Worm (Caenorhabditis elegans) whole organism, L4 larva: ENCODE data around the gene pei-2.

Experiments used
- D1046.2 ChIP-seq: fragments of 200-800 bp; sonication (Bioruptor generic); IDR thresholded peaks from 2 replicates; pipeline ENCODE4 v1.3.6; 2022; ENCODE audit warnings: missing genetic modification characterization, missing compliant biosample characterization
- F37D6.2 ChIP-seq: sonication (generic microtip); optimal IDR thresholded peaks from 2 replicates; lab custom pipeline; 2016; ENCODE audit warnings: mild to moderate bottlenecking, missing genetic modification characterization, missing compliant biosample characterization
- R02D3.7 ChIP-seq: fragments of 150-350 bp; sonication (generic microtip); optimal IDR thresholded peaks from 3 replicates; lab custom pipeline; 2014; ENCODE audit warnings: missing biosample characterization, missing genetic modification characterization
- T20F7.1 ChIP-seq: fragments of 200-800 bp; sonication (Bioruptor generic); optimal IDR thresholded peaks from 2 replicates; lab custom pipeline; 2018; ENCODE audit warnings: mild to moderate bottlenecking, missing genetic modification characterization, missing compliant biosample characterization
- T26A8.4 ChIP-seq: fragments of 200-800 bp; sonication (Bioruptor generic); IDR thresholded peaks from 2 replicates; pipeline ENCODE4 v1.3.6; 2022; ENCODE audit warnings: missing genetic modification characterization, missing compliant biosample characterization
- Y48G9A.11 ChIP-seq: fragments of 200-800 bp; sonication (Bioruptor generic); IDR thresholded peaks from 2 replicates; pipeline ENCODE4 v1.3.6; 2022; ENCODE audit warnings: missing genetic modification reagents, missing genetic modification characterization, missing compliant biosample characterization
- Y5F2A.4 ChIP-seq: fragments of 200-800 bp; sonication (Bioruptor generic); optimal IDR thresholded peaks from 2 replicates; lab custom pipeline; 2018; ENCODE audit warnings: mild to moderate bottlenecking, missing genetic modification characterization, missing compliant biosample characterization
- ZK546.5 ChIP-seq, 2 experiments: sonication (generic microtip); optimal IDR thresholded peaks; 2 replicates each; lab custom pipeline; 2017; ENCODE audit warnings: missing biosample characterization in 2 of 2, missing genetic modification characterization in 2 of 2
- aha-1 ChIP-seq: fragments of 150-350 bp; peaks from one replicate; lab custom pipeline; 2014; ENCODE audit warnings: missing biosample characterization, missing genetic modification characterization
- arid-1 ChIP-seq: fragments of 200-800 bp; sonication (Bioruptor generic); conservative IDR thresholded peaks from 2 replicates; pipeline ENCODE4 v1.3.6; 2022; ENCODE audit warnings: missing genetic modification reagents, missing genetic modification characterization, missing compliant biosample characterization
- attf-4 ChIP-seq: sonication (generic microtip); optimal IDR thresholded peaks from 3 replicates; lab custom pipeline; 2017; ENCODE audit warnings: missing biosample characterization, missing genetic modification characterization
- ceh-20 ChIP-seq: fragments of 200-800 bp; sonication (Bioruptor generic); IDR thresholded peaks from 2 replicates; pipeline ENCODE4 v1.3.6; 2022; ENCODE audit warnings: missing genetic modification reagents, missing genetic modification characterization, missing compliant biosample characterization
- ceh-28 ChIP-seq: fragments of 150-350 bp; optimal IDR thresholded peaks from 2 replicates; lab custom pipeline; 2014; ENCODE audit warnings: missing biosample characterization, missing genetic modification reagents, missing genetic modification characterization
- ceh-44 ChIP-seq: fragments of 200-800 bp; sonication (Bioruptor generic); IDR thresholded peaks from 2 replicates; pipeline ENCODE4 v1.3.6; 2022; ENCODE audit warnings: missing genetic modification reagents, missing genetic modification characterization, missing compliant biosample characterization
- ceh-62 ChIP-seq: sonication (generic microtip); optimal IDR thresholded peaks from 2 replicates; lab custom pipeline; 2017; ENCODE audit warnings: missing biosample characterization, missing genetic modification characterization
- ceh-82 ChIP-seq: sonication (generic microtip); optimal IDR thresholded peaks from 2 replicates; lab custom pipeline; 2017; ENCODE audit warnings: missing biosample characterization, missing genetic modification characterization
- cey-2 ChIP-seq: sonication (generic microtip); optimal IDR thresholded peaks from 3 replicates; lab custom pipeline; 2017; ENCODE audit warnings: missing genetic modification characterization, mild to moderate bottlenecking, missing compliant biosample characterization, antibody characterized with exemption, borderline replicate concordance; ENCODE audit not compliant: insufficient read depth
- ctbp-1 ChIP-seq: fragments of 200-800 bp; sonication (Bioruptor generic); IDR thresholded peaks from 2 replicates; pipeline ENCODE4 v1.3.6; 2022; ENCODE audit warnings: missing genetic modification reagents, missing genetic modification characterization, missing compliant biosample characterization
- daf-12 ChIP-seq: fragments of 150-350 bp; optimal IDR thresholded peaks from 2 replicates; lab custom pipeline; 2014; ENCODE audit warnings: missing biosample characterization, missing genetic modification reagents, missing genetic modification characterization
- daf-19 ChIP-seq: fragments of 200-800 bp; sonication (Bioruptor generic); conservative IDR thresholded peaks from 2 replicates; pipeline ENCODE4 v1.3.6; 2022; ENCODE audit warnings: missing genetic modification characterization, missing compliant biosample characterization
- daf-8 ChIP-seq: fragments of 200-800 bp; sonication (Bioruptor generic); IDR thresholded peaks from 2 replicates; pipeline ENCODE4 v1.3.6; 2022; ENCODE audit warnings: missing genetic modification characterization, missing compliant biosample characterization
- dmd-6 ChIP-seq: fragments of 200-800 bp; sonication (Bioruptor generic); IDR thresholded peaks from 2 replicates; pipeline ENCODE4 v1.3.6; 2022; ENCODE audit warnings: missing genetic modification reagents, missing genetic modification characterization, missing compliant biosample characterization
- dpl-1 ChIP-seq: fragments of 150-350 bp; optimal IDR thresholded peaks from 2 replicates; lab custom pipeline; 2014; ENCODE audit warnings: missing biosample characterization, missing genetic modification reagents, missing genetic modification characterization
- duxl-1 ChIP-seq: sonication (generic microtip); optimal IDR thresholded peaks from 2 replicates; lab custom pipeline; 2016; ENCODE audit warnings: mild to moderate bottlenecking, missing genetic modification characterization, moderate library complexity, missing compliant biosample characterization; ENCODE audit not compliant: poor library complexity
- fkh-10 ChIP-seq: fragments of 150-350 bp; optimal IDR thresholded peaks from 2 replicates; lab custom pipeline; 2014; ENCODE audit warnings: missing biosample characterization, missing genetic modification reagents, missing genetic modification characterization
- fos-1 ChIP-seq: fragments of 150-350 bp; optimal IDR thresholded peaks from 2 replicates; lab custom pipeline; 2014; ENCODE audit warnings: missing biosample characterization, missing genetic modification characterization
- hlh-11 ChIP-seq: fragments of 200-800 bp; sonication (Bioruptor generic); optimal IDR thresholded peaks from 2 replicates; lab custom pipeline; 2018; ENCODE audit warnings: mild to moderate bottlenecking, missing genetic modification characterization, missing compliant biosample characterization
- hmg-1.1 ChIP-seq: fragments of 200-800 bp; sonication (Bioruptor generic); IDR thresholded peaks from 2 replicates; pipeline ENCODE4 v1.3.6; 2022; ENCODE audit warnings: missing genetic modification reagents, missing genetic modification characterization, missing compliant biosample characterization
- lim-7 ChIP-seq: fragments of 200-800 bp; sonication (Bioruptor generic); IDR thresholded peaks from 2 replicates; pipeline ENCODE4 v1.3.6; 2022; ENCODE audit warnings: missing genetic modification characterization, missing compliant biosample characterization
- lin-1 ChIP-seq: fragments of 200-800 bp; sonication (Bioruptor generic); IDR thresholded peaks from 2 replicates; pipeline ENCODE4 v1.3.6; 2022; ENCODE audit warnings: missing genetic modification reagents, missing genetic modification characterization, missing compliant biosample characterization
- lin-13 ChIP-seq: fragments of 150-350 bp; optimal IDR thresholded peaks from 2 replicates; lab custom pipeline; 2014; ENCODE audit warnings: missing biosample characterization, missing genetic modification reagents, missing genetic modification characterization
- lin-39 ChIP-seq: fragments of 150-350 bp; optimal IDR thresholded peaks from 2 replicates; lab custom pipeline; 2014; ENCODE audit warnings: missing biosample characterization, missing genetic modification reagents, missing genetic modification characterization
- madf-5 ChIP-seq, 2 experiments: fragments of 200-800 bp; sonication (Bioruptor generic); IDR thresholded peaks; 2 replicates each; pipeline ENCODE4 v1.3.6; 2022; ENCODE audit warnings: missing compliant biosample characterization in 2 of 2, missing genetic modification characterization in 2 of 2
- mdl-1 ChIP-seq, 2 experiments: fragments of 150-350 bp in 1 of 2; sonication (generic microtip) in 1 of 2; optimal IDR thresholded peaks; 2 replicates each; lab custom pipeline; 2014 to 2017; ENCODE audit warnings: missing biosample characterization in 2 of 2, missing genetic modification characterization in 2 of 2
- mes-2 ChIP-seq: sonication (generic microtip); optimal IDR thresholded peaks from 2 replicates; lab custom pipeline; 2016; ENCODE audit warnings: missing genotype, mild to moderate bottlenecking, missing genetic modification characterization, missing compliant biosample characterization; ENCODE audit not compliant: poor library complexity, severe bottlenecking
- nhr-10 ChIP-seq: fragments of 150-350 bp; optimal IDR thresholded peaks from 2 replicates; lab custom pipeline; 2014; ENCODE audit warnings: missing biosample characterization, missing genetic modification characterization
- nhr-102 ChIP-seq: sonication (generic microtip); optimal IDR thresholded peaks from 2 replicates; lab custom pipeline; 2016; ENCODE audit warnings: mild to moderate bottlenecking, missing genetic modification characterization, moderate library complexity, missing compliant biosample characterization
- nhr-11 ChIP-seq: fragments of 150-350 bp; optimal IDR thresholded peaks from 2 replicates; lab custom pipeline; 2014; ENCODE audit warnings: missing biosample characterization, missing genetic modification characterization
- nhr-48 ChIP-seq: sonication (generic microtip); optimal IDR thresholded peaks from 2 replicates; lab custom pipeline; 2016; ENCODE audit warnings: mild to moderate bottlenecking, missing genetic modification characterization, missing compliant biosample characterization
- nhr-76 ChIP-seq: fragments of 150-350 bp; optimal IDR thresholded peaks from 2 replicates; lab custom pipeline; 2014; ENCODE audit warnings: missing biosample characterization, missing genetic modification characterization
- pha-4 ChIP-seq, 2 experiments: fragments of 150-350 bp in 1 of 2; fragments of 200-800 bp in 1 of 2; sonication (Bioruptor generic) in 1 of 2; IDR thresholded peaks in 1 of 2; optimal IDR thresholded peaks in 1 of 2; 2 replicates each; pipeline versions ENCODE4 v1.3.6 to Lab custom; 2014 to 2022; ENCODE audit warnings: missing genetic modification characterization in 2 of 2, missing genetic modification reagents in 2 of 2, missing biosample characterization in 1 of 2, missing compliant biosample characterization in 1 of 2
- snpc-1.2 ChIP-seq: fragments of 200-800 bp; sonication (Bioruptor generic); IDR thresholded peaks from 2 replicates; pipeline ENCODE4 v1.3.6; 2022; ENCODE audit warnings: missing genetic modification reagents, missing genetic modification characterization, missing compliant biosample characterization
- snpc-4 ChIP-seq: fragments of 150-350 bp; optimal IDR thresholded peaks from 2 replicates; lab custom pipeline; 2014; ENCODE audit warnings: missing biosample characterization, missing genetic modification characterization
- spr-1 ChIP-seq: sonication (generic microtip); optimal IDR thresholded peaks from 2 replicates; lab custom pipeline; 2016; ENCODE audit warnings: mild to moderate bottlenecking, missing genetic modification characterization, missing compliant biosample characterization
- tag-97 ChIP-seq: fragments of 200-800 bp; sonication (Bioruptor generic); IDR thresholded peaks from 2 replicates; pipeline ENCODE4 v1.3.6; 2022; ENCODE audit warnings: missing genetic modification characterization, missing compliant biosample characterization
- unc-39 ChIP-seq: sonication (generic microtip); optimal IDR thresholded peaks from 2 replicates; lab custom pipeline; 2017; ENCODE audit warnings: missing biosample characterization, missing genetic modification characterization
- unc-62 ChIP-seq, 3 experiments: fragments of 150-350 bp in 1 of 3; sonication (generic microtip); optimal IDR thresholded peaks in 2 of 3; peaks in 1 of 3; 1 replicate in 1 of 3; 2 replicates in 2 of 3; lab custom pipeline; 2014 to 2017; ENCODE audit warnings: missing biosample characterization in 3 of 3, missing genetic modification characterization in 3 of 3, missing genetic modification reagents in 3 of 3, missing genotype in 1 of 3
- vab-7 ChIP-seq: fragments of 200-800 bp; sonication (Bioruptor generic); IDR thresholded peaks from 2 replicates; pipeline ENCODE4 v1.3.6; 2022; ENCODE audit warnings: missing genetic modification reagents, missing genetic modification characterization, missing compliant biosample characterization
- zag-1 ChIP-seq: fragments of 150-350 bp; optimal IDR thresholded peaks from 2 replicates; lab custom pipeline; 2014; ENCODE audit warnings: missing biosample characterization, missing genetic modification characterization
- zip-11 ChIP-seq: fragments of 200-800 bp; sonication (Bioruptor generic); IDR thresholded peaks from 2 replicates; pipeline ENCODE4 v1.3.6; 2022; ENCODE audit warnings: missing genetic modification characterization, missing compliant biosample characterization
- ztf-11 ChIP-seq: fragments of 150-350 bp; optimal IDR thresholded peaks from 2 replicates; lab custom pipeline; 2014; ENCODE audit warnings: missing biosample characterization, missing genetic modification characterization
- ztf-7 ChIP-seq: fragments of 150-350 bp; optimal IDR thresholded peaks from 2 replicates; lab custom pipeline; 2014; ENCODE audit warnings: missing biosample characterization, missing genetic modification characterization

pei-2 gene

DNA sequence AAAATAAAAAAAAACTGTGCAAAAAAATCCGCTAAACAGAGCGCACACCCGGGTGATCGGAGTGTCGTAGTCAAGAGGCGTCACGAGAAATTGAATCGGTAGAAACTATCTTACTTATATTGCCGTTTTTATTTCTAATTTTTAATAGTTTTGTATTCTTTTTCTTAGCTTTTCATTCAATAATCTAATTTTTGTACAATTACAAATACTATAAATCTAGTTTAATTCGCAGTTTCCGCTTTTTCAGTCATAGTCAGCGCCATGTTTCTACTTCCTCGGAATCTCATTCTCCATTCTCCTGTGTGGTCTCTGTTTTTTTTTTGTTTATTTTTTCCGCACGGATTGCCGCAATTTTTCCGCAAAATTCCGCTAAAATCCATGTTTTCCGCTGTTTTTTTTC lies 19.4 kb downstream of the pei-2 start (continued):
- peak; percentile 40 for TF ChIP-seq hlh-11 (tag; lab: Kevin White, UChicago)
- no peak for TF ChIP-seq T26A8.4 (GFP tag; lab: Robert Waterston, UW)
- no peak for TF ChIP-seq ceh-62 (tag; lab: Kevin White, UChicago)
- no peak for TF ChIP-seq lin-13 (GFP tag; lab: Kevin White, UChicago)
- peak; percentile 93 for TF ChIP-seq ceh-44 (GFP tag; lab: Robert Waterston, UW)
- TF ChIP-seq duxl-1 (tag; lab: Kevin White, UChicago) = no peak
- TF ChIP-seq mdl-1 (tag; optimal IDR thresholded peaks at IDR 0.05; lab: Kevin White, UChicago) = no peak
- TF ChIP-seq aha-1 = peak; percentile 90
- TF ChIP-seq fos-1 (tag; lab: Kevin White, UChicago) = no peak
- no peak for TF ChIP-seq zip-11 (GFP tag; lab: Robert Waterston, UW)
- no peak for TF ChIP-seq zag-1 (tag; lab: Kevin White, UChicago)
- TF ChIP-seq Y48G9A.11 (GFP tag; lab: Robert Waterston, UW) = peak; percentile 92
- no peak for TF ChIP-seq pha-4 (GFP tag; IDR thresholded peaks at IDR 0.05; lab: Robert Waterston, UW)
- TF ChIP-seq pha-4 (tag; optimal IDR thresholded peaks at IDR 0.05; lab: Kevin White, UChicago) = peak; percentile 1
- TF ChIP-seq cey-2 (tag; lab: Kevin White, UChicago) = no peak
- no peak for TF ChIP-seq spr-1 (tag; lab: Kevin White, UChicago)
- TF ChIP-seq madf-5 (GFP tag; IDR thresholded peaks at IDR 0.05; lab: Robert Waterston, UW) = no peak
- no peak for TF ChIP-seq ctbp-1 (GFP tag; lab: Robert Waterston, UW)
- TF ChIP-seq tag-97 (GFP tag; lab: Robert Waterston, UW) = no peak
- no peak for TF ChIP-seq lin-39 (tag; lab: Kevin White, UChicago)
- no peak for TF ChIP-seq nhr-48 (tag; lab: Kevin White, UChicago)
- TF ChIP-seq daf-19 (GFP tag; lab: Robert Waterston, UW) = no peak
- no peak for TF ChIP-seq nhr-76
- no peak for TF ChIP-seq R02D3.7 (tag; lab: Kevin White, UChicago)
- no peak for TF ChIP-seq ceh-28
- no peak for TF ChIP-seq ZK546.5 (tag; optimal IDR thresholded peaks at IDR 0.05; lab: Kevin White, UChicago)
- TF ChIP-seq lim-7 (GFP tag; lab: Robert Waterston, UW) = no peak
- TF ChIP-seq attf-4 (tag; lab: Kevin White, UChicago) = no peak
- TF ChIP-seq nhr-11 = peak; percentile 17
- TF ChIP-seq D1046.2 (GFP tag; lab: Robert Waterston, UW) = no peak
- no peak for TF ChIP-seq arid-1 (GFP tag; lab: Robert Waterston, UW)
- TF ChIP-seq F37D6.2 (tag; lab: Kevin White, UChicago) = peak; percentile 48
- TF ChIP-seq ztf-11 (tag; lab: Kevin White, UChicago) = no peak
- TF ChIP-seq ztf-7 = peak; percentile 16
- TF ChIP-seq Y5F2A.4 (GFP tag; lab: Kevin White, UChicago) = no peak
- TF ChIP-seq lin-1 (GFP tag; lab: Robert Waterston, UW) = no peak
- no peak for TF ChIP-seq snpc-1.2
- TF ChIP-seq daf-12 (tag; lab: Kevin White, UChicago) = no peak
- no peak for TF ChIP-seq snpc-4 (tag; lab: Kevin White, UChicago)
- no peak for TF ChIP-seq nhr-10 (tag; lab: Kevin White, UChicago)
- TF ChIP-seq ceh-20 = no peak
- TF ChIP-seq dmd-6 = 0 out of 2 replicates have a peak, but pooled peaks have one; percentile 27
- TF ChIP-seq ceh-82 (tag; lab: Kevin White, UChicago) = no peak
- TF ChIP-seq unc-62 (GFP tag; optimal IDR thresholded peaks at IDR 0.05 in 1 of 2; lab: Kevin White, UChicago) = peak in 1 of 2 experiments; percentile 51
- TF ChIP-seq unc-62 (tag; optimal IDR thresholded peaks at IDR 0.05; lab: Kevin White, UChicago) = no peak
- TF ChIP-seq hmg-1.1 (GFP tag; lab: Robert Waterston, UW) = peak; percentile 79
- peak; percentile 20 for TF ChIP-seq nhr-102
- peak; percentile 82 for TF ChIP-seq mes-2 (tag; lab: Kevin White, UChicago)
- TF ChIP-seq unc-39 (tag; lab: Kevin White, UChicago) = no peak
- peak; percentile 26 for TF ChIP-seq fkh-10 (GFP tag; lab: Kevin White, UChicago)
- peak; percentile 43 for TF ChIP-seq dpl-1 (GFP tag; lab: Kevin White, UChicago)
- TF ChIP-seq daf-8 (GFP tag; lab: Robert Waterston, UW) = no peak
- TF ChIP-seq T20F7.1 = peak; percentile 100
- peak; percentile 34; the same call in 1 of the 2 replicates for TF ChIP-seq vab-7 (GFP tag; lab: Robert Waterston, UW)
